Worm (Caenorhabditis elegans) whole organism, mixed stage, embryonic: ENCODE results near the gene Y38C1AA.19.

Experiments
- mab-5 ChIP-seq: fragments of 150-350 bp; optimal IDR thresholded peaks from 2 replicates; lab custom pipeline; 2014; ENCODE audit warnings: missing biosample characterization, missing genetic modification characterization
- nhr-237 ChIP-seq: fragments of 150-350 bp; optimal IDR thresholded peaks from 2 replicates; lab custom pipeline; 2014; ENCODE audit warnings: missing biosample characterization, missing genetic modification characterization
- pha-4 ChIP-seq: fragments of 150-350 bp; optimal IDR thresholded peaks from 2 replicates; lab custom pipeline; 2018; ENCODE audit warnings: missing biosample characterization, missing genetic modification reagents, missing genetic modification characterization
- ztf-11 ChIP-seq: fragments of 150-350 bp; optimal IDR thresholded peaks from 2 replicates; lab custom pipeline; 2014; ENCODE audit warnings: missing biosample characterization, missing genetic modification characterization

DNA sequence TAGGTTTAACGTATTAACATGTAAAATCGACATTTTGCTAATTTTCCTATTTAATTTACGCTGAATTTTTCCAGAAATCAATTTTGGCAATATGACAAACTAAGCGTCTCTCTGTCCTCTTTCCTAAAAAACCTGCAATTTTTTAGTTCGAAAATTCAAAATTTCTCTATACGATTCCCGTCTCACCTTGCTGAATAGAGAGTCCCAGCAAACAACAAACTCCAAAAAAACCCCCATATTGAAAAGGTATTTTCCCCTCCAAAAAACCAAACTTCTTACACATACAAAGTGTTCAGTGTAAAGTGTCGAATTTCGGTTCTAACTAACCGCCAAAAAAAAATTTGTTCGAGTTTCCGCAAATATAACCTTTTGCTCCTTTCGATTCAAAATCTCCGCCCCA lies 24.2 kb downstream of the Y38C1AA.19 start, which contains the start of gene pnc-1:
- no peak for TF ChIP-seq nhr-237 (tag; lab: Kevin White, UChicago)
- no peak for TF ChIP-seq mab-5 (tag; lab: Kevin White, UChicago)
- no peak for TF ChIP-seq pha-4 (tag; lab: Kevin White, UChicago)
- TF ChIP-seq ztf-11 = no peak
